Worm (Caenorhabditis elegans) whole organism, late embryonic: Measurements from ENCODE around the gene F35A5.2.

Experiments used
- C08G9.2 ChIP-seq: sonication (generic microtip); optimal IDR thresholded peaks from 2 replicates; lab custom pipeline; 2016; ENCODE audit warnings: mild to moderate bottlenecking, missing genetic modification characterization, moderate library complexity, missing compliant biosample characterization
- ama-1 ChIP-seq: fragments of 150-350 bp; optimal IDR thresholded peaks from 2 replicates; lab custom pipeline; 2014
- ceh-14 ChIP-seq: sonication (generic microtip); optimal IDR thresholded peaks from 2 replicates; lab custom pipeline; 2016; ENCODE audit warnings: missing genotype, missing genetic modification characterization, missing compliant biosample characterization
- ceh-18 ChIP-seq: sonication (generic microtip); optimal IDR thresholded peaks from 2 replicates; lab custom pipeline; 2016; ENCODE audit warnings: missing genetic modification characterization, missing compliant biosample characterization
- ceh-19 ChIP-seq: fragments of 200-800 bp; sonication (Bioruptor generic); optimal IDR thresholded peaks from 2 replicates; lab custom pipeline; 2018; ENCODE audit warnings: mild to moderate bottlenecking, missing genetic modification characterization, missing compliant biosample characterization
- ceh-2 ChIP-seq: sonication (generic microtip); optimal IDR thresholded peaks from 2 replicates; lab custom pipeline; 2016; ENCODE audit warnings: missing genotype, missing genetic modification characterization, missing compliant biosample characterization
- ceh-24 ChIP-seq: sonication (generic microtip); optimal IDR thresholded peaks from 2 replicates; lab custom pipeline; 2016; ENCODE audit warnings: mild to moderate bottlenecking, missing genetic modification characterization, missing compliant biosample characterization
- ceh-30 ChIP-seq: fragments of 150-350 bp; optimal IDR thresholded peaks from 2 replicates; lab custom pipeline; 2014; ENCODE audit warnings: missing biosample characterization, missing genetic modification characterization
- ceh-31 ChIP-seq: sonication (generic microtip); optimal IDR thresholded peaks from 2 replicates; lab custom pipeline; 2016; ENCODE audit warnings: missing genetic modification characterization, missing compliant biosample characterization
- ceh-34 ChIP-seq: sonication (generic microtip); optimal IDR thresholded peaks from 2 replicates; lab custom pipeline; 2016; ENCODE audit warnings: mild to moderate bottlenecking, missing genetic modification characterization, missing compliant biosample characterization
- ceh-45 ChIP-seq: fragments of 200-800 bp; sonication (Bioruptor generic); IDR thresholded peaks from 2 replicates; pipeline ENCODE4 v1.3.6; 2022; ENCODE audit warnings: missing genetic modification reagents, missing genetic modification characterization, missing compliant biosample characterization
- ceh-48 ChIP-seq: sonication (generic microtip); optimal IDR thresholded peaks from 2 replicates; lab custom pipeline; 2016; ENCODE audit warnings: missing genetic modification characterization, inconsistent platforms, missing compliant biosample characterization
- ceh-9 ChIP-seq: sonication (generic microtip); optimal IDR thresholded peaks from 2 replicates; lab custom pipeline; 2016; ENCODE audit warnings: mild to moderate bottlenecking, missing genetic modification characterization, inconsistent platforms, missing compliant biosample characterization
- che-1 ChIP-seq: sonication (generic microtip); optimal IDR thresholded peaks from 2 replicates; lab custom pipeline; 2016; ENCODE audit warnings: mild to moderate bottlenecking, missing genetic modification characterization, missing compliant biosample characterization
- elt-2 ChIP-seq: sonication (generic microtip); optimal IDR thresholded peaks from 2 replicates; lab custom pipeline; 2016; ENCODE audit warnings: missing genetic modification reagents, missing genetic modification characterization, missing compliant biosample characterization
- elt-4 ChIP-seq: sonication (generic microtip); optimal IDR thresholded peaks from 2 replicates; lab custom pipeline; 2016; ENCODE audit warnings: missing genetic modification characterization, missing compliant biosample characterization
- fax-1 ChIP-seq: sonication (generic microtip); optimal IDR thresholded peaks from 2 replicates; lab custom pipeline; 2016; ENCODE audit warnings: missing genotype, missing genetic modification characterization, missing compliant biosample characterization
- fkh-6 ChIP-seq: sonication (generic microtip); optimal IDR thresholded peaks from 2 replicates; lab custom pipeline; 2016; ENCODE audit warnings: missing genetic modification characterization, missing compliant biosample characterization
- hlh-13 ChIP-seq: fragments of 200-800 bp; sonication (Bioruptor generic); optimal IDR thresholded peaks from 2 replicates; lab custom pipeline; 2018; ENCODE audit warnings: mild to moderate bottlenecking, missing genetic modification characterization, missing compliant biosample characterization
- hlh-15 ChIP-seq: sonication (generic microtip); optimal IDR thresholded peaks from 2 replicates; lab custom pipeline; 2016; ENCODE audit warnings: missing genetic modification characterization, missing compliant biosample characterization
- hlh-30 ChIP-seq: sonication (generic microtip); optimal IDR thresholded peaks from 2 replicates; lab custom pipeline; 2017; ENCODE audit warnings: antibody characterized with exemption, missing genetic modification characterization, missing compliant biosample characterization; ENCODE audit not compliant: insufficient read depth
- hlh-6 ChIP-seq: sonication (generic microtip); optimal IDR thresholded peaks from 2 replicates; lab custom pipeline; 2016; ENCODE audit warnings: missing genotype, missing genetic modification characterization, missing compliant biosample characterization
- lim-6 ChIP-seq: sonication (generic microtip); optimal IDR thresholded peaks from 2 replicates; lab custom pipeline; 2016; ENCODE audit warnings: missing genetic modification characterization, missing compliant biosample characterization
- nfya-1 ChIP-seq: sonication (generic microtip); optimal IDR thresholded peaks from 2 replicates; lab custom pipeline; 2017; ENCODE audit warnings: missing genetic modification characterization, mild to moderate bottlenecking, missing compliant biosample characterization, antibody characterized with exemption, moderate library complexity
- nhr-11 ChIP-seq: fragments of 150-350 bp; optimal IDR thresholded peaks from 2 replicates; lab custom pipeline; 2014; ENCODE audit warnings: missing biosample characterization, missing genetic modification characterization
- odd-2 ChIP-seq: sonication (generic microtip); optimal IDR thresholded peaks from 2 replicates; lab custom pipeline; 2017; ENCODE audit warnings: antibody characterized with exemption, mild to moderate bottlenecking, missing genetic modification characterization, missing compliant biosample characterization
- pag-3 ChIP-seq: sonication (generic microtip); optimal IDR thresholded peaks from 2 replicates; lab custom pipeline; 2016; ENCODE audit warnings: missing compliant biosample characterization, missing genetic modification characterization, borderline replicate concordance
- pat-9 ChIP-seq: fragments of 200-800 bp; sonication (Bioruptor generic); optimal IDR thresholded peaks from 2 replicates; lab custom pipeline; 2018; ENCODE audit warnings: mild to moderate bottlenecking, missing genetic modification characterization, moderate library complexity, missing compliant biosample characterization
- pha-4 ChIP-seq: fragments of 150-350 bp; optimal IDR thresholded peaks from 2 replicates; lab custom pipeline; 2018; ENCODE audit warnings: missing biosample characterization, missing genetic modification reagents, missing genetic modification characterization
- pqm-1 ChIP-seq: sonication (generic microtip); optimal IDR thresholded peaks from 2 replicates; lab custom pipeline; 2016; ENCODE audit warnings: missing genetic modification characterization, missing compliant biosample characterization
- rnt-1 ChIP-seq: sonication (generic microtip); optimal IDR thresholded peaks from 2 replicates; lab custom pipeline; 2016; ENCODE audit warnings: missing genetic modification characterization, missing compliant biosample characterization
- sox-2 ChIP-seq: fragments of 200-800 bp; sonication (Bioruptor generic); IDR thresholded peaks from 2 replicates; pipeline ENCODE4 v1.3.6; 2022; ENCODE audit warnings: missing genetic modification reagents, missing genetic modification characterization, missing compliant biosample characterization
- tbx-7 ChIP-seq: sonication (generic microtip); optimal IDR thresholded peaks from 2 replicates; lab custom pipeline; 2016; ENCODE audit warnings: missing genotype, missing genetic modification characterization, missing compliant biosample characterization
- unc-42 ChIP-seq: sonication (generic microtip); optimal IDR thresholded peaks from 2 replicates; lab custom pipeline; 2016; ENCODE audit warnings: missing genotype, missing genetic modification characterization, missing compliant biosample characterization
- unc-55 ChIP-seq: sonication (generic microtip); optimal IDR thresholded peaks from 2 replicates; lab custom pipeline; 2017; ENCODE audit warnings: missing biosample characterization, missing genetic modification reagents, missing genetic modification characterization
- ztf-16 ChIP-seq: sonication (generic microtip); optimal IDR thresholded peaks from 2 replicates; lab custom pipeline; 2017; ENCODE audit warnings: missing genetic modification characterization, missing compliant biosample characterization

F35A5.2 gene

DNA sequence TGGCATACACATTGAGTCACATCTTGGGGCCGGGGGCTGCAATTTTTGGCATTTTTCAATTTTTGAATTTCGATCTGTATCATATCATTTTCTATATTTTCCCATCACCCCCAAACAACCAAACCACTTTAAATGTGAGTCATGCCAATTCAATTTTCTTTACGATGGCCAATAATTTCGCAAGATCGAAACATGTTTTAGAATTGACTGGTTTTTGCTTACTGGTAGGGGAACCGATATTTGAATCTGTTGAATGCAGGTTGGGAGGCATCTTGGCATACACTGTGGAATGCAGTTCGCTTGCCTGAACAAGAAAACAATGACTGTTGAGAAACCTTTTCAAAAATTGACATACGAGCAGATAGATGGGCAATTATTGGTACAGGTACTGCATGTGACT, 13.8 kb upstream of the F35A5.2 start:
- TF ChIP-seq ceh-2 (tag; lab: Kevin White, UChicago) (no peak), hlh-15 (no peak), fax-1 (tag; lab: Kevin White, UChicago) (no peak), ztf-16 (no peak), ceh-9 (tag; lab: Kevin White, UChicago) (no peak), pag-3 (tag; lab: Kevin White, UChicago) (no peak)

DNA sequence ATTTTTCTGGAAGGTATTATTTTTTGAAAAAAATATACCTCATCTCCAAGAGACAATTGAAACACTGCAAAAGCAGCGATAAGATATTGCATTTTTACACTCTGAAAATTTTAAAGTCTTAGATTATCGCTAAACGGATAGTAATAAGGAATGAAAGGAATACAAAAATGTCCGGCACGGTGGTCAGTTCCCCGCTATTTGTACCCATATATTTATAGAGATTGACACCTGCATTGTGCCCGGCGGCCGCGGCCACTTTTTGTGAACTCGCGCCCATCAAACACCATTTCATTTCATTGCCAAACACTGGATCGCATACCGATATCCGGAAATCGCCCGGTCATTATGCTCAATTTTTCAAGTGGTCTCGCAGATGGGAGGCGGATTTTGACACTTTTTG, 12.2 kb upstream of the F35A5.2 start, which contains the start of gene idpp-5:
Gene idpp-5 (minus strand): TSS at position 101 of the 400 bp plus-strand sequence.
- TF ChIP-seq ceh-48 (tag; lab: Kevin White, UChicago): no peak
- TF ChIP-seq nhr-11 (tag; lab: Kevin White, UChicago): no peak
- TF ChIP-seq pha-4 (tag; lab: Kevin White, UChicago): no peak
- no peak for TF ChIP-seq elt-2 (tag; lab: Kevin White, UChicago)
- TF ChIP-seq tbx-7 (tag; lab: Kevin White, UChicago): no peak
- TF ChIP-seq, all 69 proteins: peak for 0

ce11 chrX:3793389-3793788, 11.5 kb upstream of the F35A5.2 start:
- TF ChIP-seq pat-9: no peak
- no peak for TF ChIP-seq ceh-34
- no peak for TF ChIP-seq unc-42 (tag; lab: Kevin White, UChicago)
- TF ChIP-seq rnt-1: no peak
- no peak for TF ChIP-seq sox-2 (GFP tag; lab: Robert Waterston, UW)
- no peak for TF ChIP-seq fkh-6
- no peak for TF ChIP-seq hlh-30 (tag; lab: Kevin White, UChicago)
- no peak for TF ChIP-seq hlh-13 (GFP tag; lab: Kevin White, UChicago)
- TF ChIP-seq ceh-19: no peak
- TF ChIP-seq che-1 (tag; lab: Kevin White, UChicago): no peak
- TF ChIP-seq ceh-24: no peak
- TF ChIP-seq unc-55 (GFP tag; lab: Kevin White, UChicago): no peak
- no peak for TF ChIP-seq nfya-1 (tag; lab: Kevin White, UChicago)
- TF ChIP-seq ceh-30 (tag; lab: Kevin White, UChicago): no peak
- TF ChIP-seq ceh-18 (tag; lab: Kevin White, UChicago): no peak
- TF ChIP-seq ztf-16: no peak
- TF ChIP-seq lim-6 (tag; lab: Kevin White, UChicago): no peak
- TF ChIP-seq ceh-2 (tag; lab: Kevin White, UChicago): no peak
- no peak for TF ChIP-seq hlh-6 (tag; lab: Kevin White, UChicago)
- no peak for TF ChIP-seq ceh-31 (tag; lab: Kevin White, UChicago)
- TF ChIP-seq, all 69 proteins: peak for 0

- TF ChIP-seq hlh-13 (GFP tag; lab: Kevin White, UChicago) (no peak), ceh-2 (tag; lab: Kevin White, UChicago) (no peak), pag-3 (tag; lab: Kevin White, UChicago) (no peak), C08G9.2 (tag; lab: Kevin White, UChicago) (no peak), ceh-9 (tag; lab: Kevin White, UChicago) (no peak), odd-2 (tag; lab: Kevin White, UChicago) (no peak), ceh-18 (tag; lab: Kevin White, UChicago) (no peak), nhr-11 (tag; lab: Kevin White, UChicago) (no peak), ama-1 (no peak), pqm-1 (tag; lab: Kevin White, UChicago) (no peak), ceh-45 (GFP tag; lab: Robert Waterston, UW) (no peak), ceh-14 (no peak), elt-4 (tag; lab: Kevin White, UChicago) (no peak), hlh-6 (tag; lab: Kevin White, UChicago) (no peak)
Measured at ce11 chrX:3794161-3794560, 10.8 kb upstream of the F35A5.2 start.
